Fruit fly (Drosophila melanogaster): ENCODE results near the gene nau.

dm6 chr3R:23721936-23722335 lies 3.8 kb upstream of the nau start:
- no peak for TF ChIP-seq Gug (GFP tag; IDR thresholded peaks at IDR 0.05)
- no peak for TF ChIP-seq topi (GFP tag; optimal IDR thresholded peaks at IDR 0.05)
- no peak for TF ChIP-seq CG8119 (GFP tag; IDR thresholded peaks at IDR 0.05)
- no peak for TF ChIP-seq eg (GFP tag; IDR thresholded peaks at IDR 0.05)
